Worm (Caenorhabditis elegans) whole organism, L4 larva: ENCODE data around the gene unc-23.
A peak's percentile ranks its signal among the peaks of the same experiment; 100 is the strongest.

Experiments
- T26A8.4 ChIP-seq: fragments of 200-800 bp; sonication (Bioruptor generic); IDR thresholded peaks from 2 replicates; pipeline ENCODE4 v1.3.6; 2022; ENCODE audit warnings: missing genetic modification characterization, missing compliant biosample characterization
- ZK546.5 ChIP-seq, 2 experiments: sonication (generic microtip); optimal IDR thresholded peaks; 2 replicates each; lab custom pipeline; 2017; ENCODE audit warnings: missing biosample characterization in 2 of 2, missing genetic modification characterization in 2 of 2
- aha-1 ChIP-seq: fragments of 150-350 bp; peaks from one replicate; lab custom pipeline; 2014; ENCODE audit warnings: missing biosample characterization, missing genetic modification characterization
- aly-2 ChIP-seq: sonication (generic microtip); optimal IDR thresholded peaks from 2 replicates; lab custom pipeline; 2018; ENCODE audit warnings: missing biosample characterization, missing genetic modification characterization
- ama-1 ChIP-seq: fragments of 150-350 bp; optimal IDR thresholded peaks from 2 replicates; lab custom pipeline; 2014; ENCODE audit warnings: inconsistent platforms, mixed read lengths
- ceh-20 ChIP-seq: fragments of 200-800 bp; sonication (Bioruptor generic); IDR thresholded peaks from 2 replicates; pipeline ENCODE4 v1.3.6; 2022; ENCODE audit warnings: missing genetic modification reagents, missing genetic modification characterization, missing compliant biosample characterization
- ceh-82 ChIP-seq: sonication (generic microtip); optimal IDR thresholded peaks from 2 replicates; lab custom pipeline; 2017; ENCODE audit warnings: missing biosample characterization, missing genetic modification characterization
- daf-16 ChIP-seq, 3 experiments: sonication (generic microtip); optimal IDR thresholded peaks; 2 replicates each; lab custom pipeline; 2016 to 2017; ENCODE audit warnings: missing genetic modification characterization in 3 of 3, missing genetic modification reagents in 3 of 3, mild to moderate bottlenecking in 2 of 3, missing compliant biosample characterization in 2 of 3, missing biosample characterization in 1 of 3, moderate library complexity in 1 of 3
- daf-8 ChIP-seq: fragments of 200-800 bp; sonication (Bioruptor generic); IDR thresholded peaks from 2 replicates; pipeline ENCODE4 v1.3.6; 2022; ENCODE audit warnings: missing genetic modification characterization, missing compliant biosample characterization
- egl-27 ChIP-seq: sonication (generic microtip); optimal IDR thresholded peaks from 3 replicates; lab custom pipeline; 2017; ENCODE audit warnings: missing biosample characterization, missing genetic modification reagents, missing genetic modification characterization
- fkh-10 ChIP-seq: fragments of 150-350 bp; optimal IDR thresholded peaks from 2 replicates; lab custom pipeline; 2014; ENCODE audit warnings: missing biosample characterization, missing genetic modification reagents, missing genetic modification characterization
- gei-8 ChIP-seq: fragments of 200-800 bp; sonication (Bioruptor generic); optimal IDR thresholded peaks from 2 replicates; lab custom pipeline; 2018; ENCODE audit warnings: mild to moderate bottlenecking, missing genetic modification characterization, missing compliant biosample characterization
- hif-1 ChIP-seq, 2 experiments: sonication (generic microtip); optimal IDR thresholded peaks; 2 replicates each; lab custom pipeline; 2016 to 2017; ENCODE audit warnings: missing compliant biosample characterization in 2 of 2, missing genetic modification characterization in 2 of 2, missing genetic modification reagents in 2 of 2, missing genotype in 2 of 2, mild to moderate bottlenecking in 1 of 2
- hlh-11 ChIP-seq: fragments of 200-800 bp; sonication (Bioruptor generic); optimal IDR thresholded peaks from 2 replicates; lab custom pipeline; 2018; ENCODE audit warnings: mild to moderate bottlenecking, missing genetic modification characterization, missing compliant biosample characterization
- hlh-30 ChIP-seq: sonication (generic microtip); optimal IDR thresholded peaks from 2 replicates; lab custom pipeline; 2017; ENCODE audit warnings: antibody characterized with exemption, mild to moderate bottlenecking, missing genetic modification characterization, missing compliant biosample characterization; ENCODE audit not compliant: insufficient read depth
- lim-7 ChIP-seq: fragments of 200-800 bp; sonication (Bioruptor generic); IDR thresholded peaks from 2 replicates; pipeline ENCODE4 v1.3.6; 2022; ENCODE audit warnings: missing genetic modification characterization, missing compliant biosample characterization
- lin-1 ChIP-seq: fragments of 200-800 bp; sonication (Bioruptor generic); IDR thresholded peaks from 2 replicates; pipeline ENCODE4 v1.3.6; 2022; ENCODE audit warnings: missing genetic modification reagents, missing genetic modification characterization, missing compliant biosample characterization
- lin-13 ChIP-seq: fragments of 150-350 bp; optimal IDR thresholded peaks from 2 replicates; lab custom pipeline; 2014; ENCODE audit warnings: missing biosample characterization, missing genetic modification reagents, missing genetic modification characterization
- lin-39 ChIP-seq: fragments of 150-350 bp; optimal IDR thresholded peaks from 2 replicates; lab custom pipeline; 2014; ENCODE audit warnings: missing biosample characterization, missing genetic modification reagents, missing genetic modification characterization
- lir-3 ChIP-seq: sonication (generic microtip); optimal IDR thresholded peaks from 2 replicates; lab custom pipeline; 2016; ENCODE audit warnings: mild to moderate bottlenecking, missing genetic modification characterization, missing compliant biosample characterization
- madf-5 ChIP-seq, 2 experiments: fragments of 200-800 bp; sonication (Bioruptor generic); IDR thresholded peaks; 2 replicates each; pipeline ENCODE4 v1.3.6; 2022; ENCODE audit warnings: missing compliant biosample characterization in 2 of 2, missing genetic modification characterization in 2 of 2
- madf-9 ChIP-seq: fragments of 200-800 bp; sonication (Bioruptor generic); conservative IDR thresholded peaks from 2 replicates; pipeline ENCODE4 v1.3.6; 2022; ENCODE audit warnings: missing genetic modification reagents, missing genetic modification characterization, missing compliant biosample characterization
- mep-1 ChIP-seq: fragments of 150-350 bp; sonication (generic microtip); optimal IDR thresholded peaks from 3 replicates; lab custom pipeline; 2014; ENCODE audit warnings: missing biosample characterization, missing genetic modification characterization
- mxl-2 ChIP-seq: fragments of 200-800 bp; sonication (Bioruptor generic); conservative IDR thresholded peaks from 2 replicates; pipeline ENCODE4 v1.3.6; 2022; ENCODE audit warnings: missing genetic modification reagents, missing genetic modification characterization, missing compliant biosample characterization
- mxl-3 ChIP-seq: fragments of 200-800 bp; sonication (Bioruptor generic); optimal IDR thresholded peaks from 2 replicates; lab custom pipeline; 2018; ENCODE audit warnings: mild to moderate bottlenecking, missing genetic modification characterization, missing compliant biosample characterization
- nhr-10 ChIP-seq: fragments of 150-350 bp; optimal IDR thresholded peaks from 2 replicates; lab custom pipeline; 2014; ENCODE audit warnings: missing biosample characterization, missing genetic modification characterization
- nhr-11 ChIP-seq: fragments of 150-350 bp; optimal IDR thresholded peaks from 2 replicates; lab custom pipeline; 2014; ENCODE audit warnings: missing biosample characterization, missing genetic modification characterization
- nhr-111 ChIP-seq: fragments of 200-800 bp; sonication (Bioruptor generic); optimal IDR thresholded peaks from 2 replicates; lab custom pipeline; 2018; ENCODE audit warnings: mild to moderate bottlenecking, missing genetic modification characterization, missing compliant biosample characterization
- nhr-48 ChIP-seq: sonication (generic microtip); optimal IDR thresholded peaks from 2 replicates; lab custom pipeline; 2016; ENCODE audit warnings: mild to moderate bottlenecking, missing genetic modification characterization, missing compliant biosample characterization
- nhr-76 ChIP-seq: fragments of 150-350 bp; optimal IDR thresholded peaks from 2 replicates; lab custom pipeline; 2014; ENCODE audit warnings: missing biosample characterization, missing genetic modification characterization
- nhr-77 ChIP-seq: fragments of 150-350 bp; optimal IDR thresholded peaks from 2 replicates; lab custom pipeline; 2014; ENCODE audit warnings: missing biosample characterization, missing genetic modification characterization
- php-3 ChIP-seq: fragments of 200-800 bp; sonication (Bioruptor generic); IDR thresholded peaks from 2 replicates; pipeline ENCODE4 v1.3.6; 2022; ENCODE audit warnings: missing genetic modification reagents, missing genetic modification characterization, missing compliant biosample characterization
- saeg-2 ChIP-seq: fragments of 200-800 bp; sonication (Bioruptor generic); IDR thresholded peaks from 2 replicates; pipeline ENCODE4 v1.3.6; 2022; ENCODE audit warnings: missing genetic modification reagents, missing genetic modification characterization, missing compliant biosample characterization
- set-16 ChIP-seq: fragments of 200-800 bp; sonication (Bioruptor generic); IDR thresholded peaks from 2 replicates; pipeline ENCODE4 v1.3.6; 2022; ENCODE audit warnings: missing genetic modification reagents, missing genetic modification characterization, missing compliant biosample characterization
- snpc-1.2 ChIP-seq: fragments of 200-800 bp; sonication (Bioruptor generic); IDR thresholded peaks from 2 replicates; pipeline ENCODE4 v1.3.6; 2022; ENCODE audit warnings: missing genetic modification reagents, missing genetic modification characterization, missing compliant biosample characterization
- unc-62 ChIP-seq, 3 experiments: fragments of 150-350 bp in 1 of 3; sonication (generic microtip); optimal IDR thresholded peaks in 2 of 3; peaks in 1 of 3; 1 replicate in 1 of 3; 2 replicates in 2 of 3; lab custom pipeline; 2014 to 2017; ENCODE audit warnings: missing biosample characterization in 3 of 3, missing genetic modification characterization in 3 of 3, missing genetic modification reagents in 3 of 3, missing genotype in 1 of 3
- zip-2 ChIP-seq: fragments of 150-350 bp; optimal IDR thresholded peaks from 2 replicates; lab custom pipeline; 2014; ENCODE audit warnings: missing biosample characterization, missing genetic modification characterization

unc-23 gene

ce11 chrV:8942437-8942978 is 6.3 kb downstream of the unc-23 start:
- TF ChIP-seq mxl-3 (GFP tag; lab: Kevin White, UChicago) (peak; percentile 7), hlh-30 (tag; lab: Kevin White, UChicago) (peak; percentile 71), lir-3 (tag; lab: Kevin White, UChicago) (no peak), lin-13 (no peak), aha-1 (tag; lab: Kevin White, UChicago) (peak; percentile 22)
- TF ChIP-seq, all 104 proteins: peak for 3

ce11 chrV:8943963-8944362 is 7.8 kb downstream of the unc-23 start, which contains the start of gene T19A5.3:
Gene T19A5.3 (minus strand): TSS chrV:8944063.
- no peak for TF ChIP-seq saeg-2 (GFP tag; lab: Robert Waterston, UW)
- TF ChIP-seq ZK546.5 (tag; optimal IDR thresholded peaks at IDR 0.05; lab: Kevin White, UChicago): no peak
- TF ChIP-seq aly-2: no peak
- TF ChIP-seq snpc-1.2 (GFP tag; lab: Robert Waterston, UW): no peak
- no peak for TF ChIP-seq daf-16 (GFP tag; optimal IDR thresholded peaks at IDR 0.05; lab: Kevin White, UChicago)
- no peak for TF ChIP-seq daf-16 (tag; optimal IDR thresholded peaks at IDR 0.05; lab: Kevin White, UChicago)
- TF ChIP-seq madf-9 (GFP tag; lab: Robert Waterston, UW): no peak
- no peak for TF ChIP-seq ama-1 (lab: Kevin White, UChicago)
- no peak for TF ChIP-seq nhr-11 (tag; lab: Kevin White, UChicago)
- no peak for TF ChIP-seq nhr-111 (GFP tag; lab: Kevin White, UChicago)
- TF ChIP-seq fkh-10 (GFP tag; lab: Kevin White, UChicago): no peak
- TF ChIP-seq ceh-82 (tag; lab: Kevin White, UChicago): no peak
- TF ChIP-seq nhr-48: no peak
- TF ChIP-seq gei-8 (GFP tag; lab: Kevin White, UChicago): no peak
- no peak for TF ChIP-seq php-3 (GFP tag; lab: Robert Waterston, UW)
- TF ChIP-seq lim-7 (GFP tag; lab: Robert Waterston, UW): no peak
- no peak for TF ChIP-seq mxl-2 (GFP tag; lab: Robert Waterston, UW)
- no peak for TF ChIP-seq T26A8.4 (GFP tag; lab: Robert Waterston, UW)
- no peak for TF ChIP-seq nhr-77 (tag; lab: Kevin White, UChicago)
- no peak for TF ChIP-seq nhr-76 (tag; lab: Kevin White, UChicago)
- TF ChIP-seq, all 104 proteins: peak for 0

ce11 chrV:8944481-8944880 is 8.3 kb downstream of the unc-23 start:
- TF ChIP-seq aha-1 (tag; lab: Kevin White, UChicago) (peak; percentile 90), ceh-20 (GFP tag; lab: Robert Waterston, UW) (no peak), zip-2 (tag; lab: Kevin White, UChicago) (no peak), lin-1 (GFP tag; lab: Robert Waterston, UW) (no peak), nhr-11 (tag; lab: Kevin White, UChicago) (no peak)

ce11 chrV:8946142-8946541 is 10.0 kb downstream of the unc-23 start:
- TF ChIP-seq unc-62 (GFP tag; optimal IDR thresholded peaks at IDR 0.05 in 1 of 2; lab: Kevin White, UChicago): peak in 1 of 2 experiments; percentile 92
- no peak for TF ChIP-seq unc-62 (tag; optimal IDR thresholded peaks at IDR 0.05; lab: Kevin White, UChicago)
- no peak for TF ChIP-seq nhr-48
- TF ChIP-seq fkh-10 (GFP tag; lab: Kevin White, UChicago): no peak
- TF ChIP-seq egl-27 (tag; lab: Kevin White, UChicago): no peak
- no peak for TF ChIP-seq nhr-10
- TF ChIP-seq daf-8: no peak
- peak; percentile 13 for TF ChIP-seq mxl-3 (GFP tag; lab: Kevin White, UChicago)
- peak; percentile 9 for TF ChIP-seq hlh-11

- no peak for TF ChIP-seq lin-39 (tag; lab: Kevin White, UChicago)
- no peak for TF ChIP-seq mep-1 (tag; lab: Kevin White, UChicago)
- TF ChIP-seq nhr-11 (tag; lab: Kevin White, UChicago): no peak
- TF ChIP-seq hif-1 (tag; optimal IDR thresholded peaks at IDR 0.05; lab: Kevin White, UChicago): no peak
- no peak for TF ChIP-seq set-16
- no peak for TF ChIP-seq madf-9 (GFP tag; lab: Robert Waterston, UW)
- no peak for TF ChIP-seq madf-5 (GFP tag; IDR thresholded peaks at IDR 0.05; lab: Robert Waterston, UW)
Observed at ce11 chrV:8947499-8947898, 11.3 kb downstream of the unc-23 start, which contains the start of gene gck-1. Gene gck-1 (plus strand): TSS chrV:8947799.
